Fruit fly (Drosophila melanogaster) whole organism, embryonic: Measurements from ENCODE around the gene CG14013.

Source experiments
- CG16863 ChIP-seq: fragments of 200-800 bp; sonication (Bioruptor generic); optimal IDR thresholded peaks from 3 replicates; lab custom pipeline; 2016; ENCODE audit warnings: missing biosample characterization, missing genetic modification characterization
- CG30020 ChIP-seq: fragments of 200-800 bp; optimal IDR thresholded peaks from 2 replicates; lab custom pipeline; 2019; ENCODE audit warnings: missing biosample characterization, mild to moderate bottlenecking, missing genetic modification characterization, moderate library complexity
- CG4360 ChIP-seq: fragments of 200-800 bp; sonication (Bioruptor generic); IDR thresholded peaks from 2 replicates; pipeline ENCODE4 v1.3.6; 2022; ENCODE audit warnings: missing biosample characterization, missing genetic modification characterization
- Six4 ChIP-seq: fragments of 200-800 bp; sonication (Bioruptor generic); optimal IDR thresholded peaks from 2 replicates; lab custom pipeline; 2016; ENCODE audit warnings: missing biosample characterization, missing genetic modification characterization

- TF ChIP-seq CG30020 (tag; lab: Kevin White, UChicago) (no peak), CG4360 (GFP tag; lab: Robert Waterston, UW) (no peak), CG16863 (GFP tag; lab: Kevin White, UChicago) (no peak), Six4 (GFP tag; lab: Kevin White, UChicago) (no peak)
These were observed 1.2 kb upstream of the CG14013 start, which contains the start of gene GluRIIA for dm6 chr2L:5554818-5555217.
